Worm (Caenorhabditis elegans) whole organism, L3 larva: ENCODE measurements around the gene clec-141.
A peak's percentile ranks its signal among the peaks of the same experiment; 100 is the strongest.

Experiments used
- R02D3.7 ChIP-seq: fragments of 150-350 bp; optimal IDR thresholded peaks from 2 replicates; lab custom pipeline; 2014; ENCODE audit warnings: missing biosample characterization, missing genetic modification characterization
- nhr-28 ChIP-seq: fragments of 150-350 bp; optimal IDR thresholded peaks from 2 replicates; lab custom pipeline; 2014; ENCODE audit warnings: missing biosample characterization, missing genetic modification characterization

- TF ChIP-seq nhr-28 (tag; lab: Kevin White, UChicago) (no peak), R02D3.7 (tag; lab: Kevin White, UChicago) (peak; percentile 7)
Observed at ce11 chrII:5379614-5380077, 27.8 kb downstream of the clec-141 start, which contains the start of gene pkc-3.
